Fruit fly (Drosophila melanogaster) whole organism: Measurements from ENCODE around the gene CG43391.

Source experiments
- CG8478 ChIP-seq: fragments of >200 bp; optimal IDR thresholded peaks from 2 replicates; lab custom pipeline; 2018; ENCODE audit warnings: inconsistent platforms
- EcR ChIP-seq, 2 experiments: fragments of >200 bp; optimal IDR thresholded peaks; 2 replicates each; lab custom pipeline; 2017; ENCODE audit warnings: missing biosample characterization in 2 of 2, missing genetic modification characterization in 2 of 2, missing genetic modification reagents in 2 of 2
- pan ChIP-seq: fragments of >200 bp; optimal IDR thresholded peaks from 2 replicates; lab custom pipeline; 2017
- usp ChIP-seq: fragments of >200 bp; optimal IDR thresholded peaks from 2 replicates; lab custom pipeline; 2017; ENCODE audit warnings: missing biosample characterization, missing genetic modification characterization, mixed read lengths

DNA sequence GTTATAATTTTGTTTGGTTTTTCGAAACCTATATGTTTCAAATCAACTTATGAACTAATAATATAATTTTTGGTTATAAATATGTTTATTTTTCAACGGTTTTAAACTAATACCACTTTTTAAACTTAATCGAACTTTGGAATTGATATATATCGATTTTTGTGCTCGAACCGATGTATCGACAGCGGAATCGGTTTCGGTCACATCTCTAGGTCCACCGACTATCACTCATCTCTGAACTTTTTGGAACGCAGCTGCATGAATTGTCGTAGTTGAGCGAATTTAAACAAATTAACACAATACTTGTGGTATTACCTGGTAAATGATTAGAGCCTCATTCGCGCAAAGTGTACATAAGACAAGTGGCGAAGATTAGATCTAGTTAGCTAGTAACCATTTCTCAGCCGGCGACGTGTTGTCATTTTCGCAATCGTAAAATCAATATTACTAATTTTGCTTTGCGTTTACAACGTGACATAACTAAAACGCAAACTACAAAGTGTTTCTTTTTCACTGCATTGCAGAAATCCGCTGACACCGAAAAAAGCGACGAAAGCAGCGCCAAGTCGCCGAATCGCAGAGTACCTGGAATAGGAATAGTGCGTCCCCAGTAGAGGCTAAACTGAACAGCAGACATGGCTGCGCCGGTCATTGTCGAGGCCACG lies 47.1 kb upstream of the CG43391 start, which contains the start of gene Apt1:
- TF ChIP-seq pan (no peak), usp (no peak), CG8478 (lab: Kevin White, UChicago) (no peak), EcR (GFP tag; optimal IDR thresholded peaks at IDR 0.05; lab: Kevin White, UChicago) (no peak)
